Worm (Caenorhabditis elegans): Measurements from ENCODE around the gene H12D21.11.

H12D21.11 gene

ce11 chrV:14948566-14948965 is 32.9 kb downstream of the H12D21.11 start:
- TF ChIP-seq hmg-1.2 (GFP tag; IDR thresholded peaks at IDR 0.05) (peak; percentile 25; the same call in 1 of the 2 replicates), F33H1.4 (GFP tag; IDR thresholded peaks at IDR 0.05) (no peak), cebp-2 (GFP tag; IDR thresholded peaks at IDR 0.05) (no peak), snpc-4 (GFP tag; optimal IDR thresholded peaks at IDR 0.05) (no peak), snpc-4 (tag; optimal IDR thresholded peaks at IDR 0.05) (no peak), attf-6 (GFP tag; IDR thresholded peaks at IDR 0.05) (no peak), F23B12.7 (tag; optimal IDR thresholded peaks at IDR 0.05; ENCODE audit: insufficient read depth) (no peak), F57C9.4 (tag; optimal IDR thresholded peaks at IDR 0.05) (no peak), K12H6.12 (tag; optimal IDR thresholded peaks at IDR 0.05) (peak; percentile 74), ztf-28 (GFP tag; IDR thresholded peaks at IDR 0.05) (no peak), zim-3 (tag; optimal IDR thresholded peaks at IDR 0.05) (no peak), rcor-1 (GFP tag; IDR thresholded peaks at IDR 0.05) (no peak), rpc-1 (optimal IDR thresholded peaks at IDR 0.05) (no peak), rpc-1 (tag; optimal IDR thresholded peaks at IDR 0.05) (no peak), lin-54 (GFP tag; optimal IDR thresholded peaks at IDR 0.05) (no peak), egl-18 (GFP tag; IDR thresholded peaks at IDR 0.05) (no peak), aptf-2 (GFP tag; conservative IDR thresholded peaks at IDR 0.05) (no peak), F22D6.2 (tag; optimal IDR thresholded peaks at IDR 0.05) (no peak), Y79H2A.3 (GFP tag; conservative IDR thresholded peaks at IDR 0.05) (no peak), nfyb-1 (GFP tag; IDR thresholded peaks at IDR 0.05) (no peak), let-526 (GFP tag; IDR thresholded peaks at IDR 0.05) (0 out of 2 replicates have a peak, but pooled peaks have one; percentile 27), ceh-27 (GFP tag; optimal IDR thresholded peaks at IDR 0.05) (peak; percentile 60), sptf-2 (GFP tag; optimal IDR thresholded peaks at IDR 0.05) (no peak)

- TF ChIP-seq nfyb-1 (GFP tag; IDR thresholded peaks at IDR 0.05) (no peak), somi-1 (GFP tag; optimal IDR thresholded peaks at IDR 0.05) (no peak), egl-18 (GFP tag; IDR thresholded peaks at IDR 0.05) (no peak), atf-7 (tag; optimal IDR thresholded peaks at IDR 0.05) (no peak), ztf-3 (GFP tag; optimal IDR thresholded peaks at IDR 0.05) (no peak)
Measured at ce11 chrV:14949477-14949876, 33.8 kb downstream of the H12D21.11 start, which contains the start of gene hil-1. Gene hil-1 (plus strand): TSS chrV:14949777.

ce11 chrV:14954633-14955032 is 38.9 kb downstream of the H12D21.11 start, which contains the start of gene C30G7.5:
Gene C30G7.5 (minus strand): TSS chrV:14954733.
- TF ChIP-seq die-1 (tag; optimal IDR thresholded peaks at IDR 0.05) (no peak), C17E4.6 (GFP tag; IDR thresholded peaks at IDR 0.05) (no peak), B0336.3 (GFP tag; IDR thresholded peaks at IDR 0.05) (no peak), dox-1 (GFP tag; IDR thresholded peaks at IDR 0.05) (no peak), tlf-1 (GFP tag; optimal IDR thresholded peaks at IDR 0.05) (no peak), rcor-1 (GFP tag; IDR thresholded peaks at IDR 0.05) (no peak), bed-2 (GFP tag; IDR thresholded peaks at IDR 0.05) (no peak), nfya-2 (GFP tag; IDR thresholded peaks at IDR 0.05) (no peak), ztf-25 (GFP tag; IDR thresholded peaks at IDR 0.05) (no peak), snpc-1.3 (tag; optimal IDR thresholded peaks at IDR 0.05; ENCODE audit: insufficient read depth) (no peak), hmg-1.2 (GFP tag; IDR thresholded peaks at IDR 0.05) (no peak)

- TF ChIP-seq ztf-6 (GFP tag; IDR thresholded peaks at IDR 0.05) (no peak), attf-5 (GFP tag; optimal IDR thresholded peaks at IDR 0.05) (no peak), ceh-58 (GFP tag; IDR thresholded peaks at IDR 0.05) (no peak), Y53G8AR.9 (GFP tag; conservative IDR thresholded peaks at IDR 0.05) (no peak), aptf-2 (GFP tag; conservative IDR thresholded peaks at IDR 0.05) (no peak)
Measured at ce11 chrV:14955676-14956075, 40.0 kb downstream of the H12D21.11 start, which contains the start of gene F02D8.9. Gene F02D8.9 (minus strand): TSS chrV:14955776.
